Worm (Caenorhabditis elegans) whole organism, young adult: ENCODE data around the gene pdi-1.

Source experiments
- D2030.7 ChIP-seq: fragments of 200-800 bp; sonication (Bioruptor generic); IDR thresholded peaks from 2 replicates; pipeline ENCODE4 v1.3.6; 2022; ENCODE audit warnings: missing genetic modification reagents, missing genetic modification characterization, missing compliant biosample characterization
- F23B12.7 ChIP-seq: sonication (generic microtip); optimal IDR thresholded peaks from 2 replicates; lab custom pipeline; 2017; ENCODE audit warnings: missing genetic modification characterization, mild to moderate bottlenecking, missing compliant biosample characterization, antibody characterized with exemption, moderate library complexity; ENCODE audit not compliant: insufficient read depth
- akir-1 ChIP-seq: fragments of 200-800 bp; sonication (Bioruptor generic); optimal IDR thresholded peaks from 2 replicates; lab custom pipeline; 2018; ENCODE audit warnings: mild to moderate bottlenecking, missing genetic modification characterization, moderate library complexity, missing compliant biosample characterization
- aptf-3 ChIP-seq: fragments of 200-800 bp; sonication (Bioruptor generic); IDR thresholded peaks from 2 replicates; pipeline ENCODE4 v1.3.6; 2022; ENCODE audit warnings: missing genetic modification characterization, missing compliant biosample characterization
- cebp-1 ChIP-seq, 2 experiments: fragments of 200-800 bp in 1 of 2; sonication (Bioruptor generic) in 1 of 2; sonication (generic microtip) in 1 of 2; IDR thresholded peaks in 1 of 2; optimal IDR thresholded peaks in 1 of 2; 2 replicates each; pipeline versions ENCODE4 v1.3.6 to Lab custom; 2017 to 2022; ENCODE audit warnings: missing compliant biosample characterization in 2 of 2, missing genetic modification characterization in 2 of 2, mild to moderate bottlenecking in 1 of 2, missing genetic modification reagents in 1 of 2, moderate library complexity in 1 of 2
- chd-7 ChIP-seq: sonication (generic microtip); optimal IDR thresholded peaks from 2 replicates; lab custom pipeline; 2016; ENCODE audit warnings: mild to moderate bottlenecking, missing genetic modification characterization, moderate library complexity, missing compliant biosample characterization
- die-1 ChIP-seq: sonication (generic microtip); optimal IDR thresholded peaks from 2 replicates; lab custom pipeline; 2016; ENCODE audit warnings: missing genotype, mild to moderate bottlenecking, missing genetic modification characterization, missing compliant biosample characterization
- dox-1 ChIP-seq: fragments of 200-800 bp; sonication (Bioruptor generic); IDR thresholded peaks from 2 replicates; pipeline ENCODE4 v1.3.6; 2022; ENCODE audit warnings: missing genetic modification reagents, missing genetic modification characterization, missing compliant biosample characterization
- dpl-1 ChIP-seq: fragments of 150-350 bp; optimal IDR thresholded peaks from 2 replicates; lab custom pipeline; 2014; ENCODE audit warnings: missing biosample characterization, missing genetic modification reagents, missing genetic modification characterization
- efl-1 ChIP-seq: fragments of 150-350 bp; optimal IDR thresholded peaks from 2 replicates; lab custom pipeline; 2014; ENCODE audit warnings: missing biosample characterization, missing genetic modification reagents, missing genetic modification characterization
- ets-4 ChIP-seq: fragments of 200-800 bp; sonication (Bioruptor generic); optimal IDR thresholded peaks from 2 replicates; lab custom pipeline; 2018; ENCODE audit warnings: mild to moderate bottlenecking, missing genetic modification characterization, missing compliant biosample characterization
- gei-17 ChIP-seq: fragments of 200-800 bp; sonication (Bioruptor generic); optimal IDR thresholded peaks from 2 replicates; lab custom pipeline; 2018; ENCODE audit warnings: mild to moderate bottlenecking, missing genetic modification characterization, missing compliant biosample characterization
- him-1 ChIP-seq: sonication (generic microtip); optimal IDR thresholded peaks from 2 replicates; lab custom pipeline; 2016; ENCODE audit warnings: missing genotype, missing genetic modification reagents, missing genetic modification characterization, missing compliant biosample characterization
- hlh-12 ChIP-seq: sonication (generic microtip); optimal IDR thresholded peaks from 2 replicates; lab custom pipeline; 2016; ENCODE audit warnings: missing genetic modification characterization, missing compliant biosample characterization
- hmg-20 ChIP-seq: fragments of 200-800 bp; sonication (Bioruptor generic); IDR thresholded peaks from 2 replicates; pipeline ENCODE4 v1.3.6; 2022; ENCODE audit warnings: missing genetic modification reagents, missing genetic modification characterization, missing compliant biosample characterization
- hsf-1 ChIP-seq: fragments of 200-800 bp; sonication (Bioruptor generic); IDR thresholded peaks from 2 replicates; pipeline ENCODE4 v1.3.6; 2022; ENCODE audit warnings: missing genetic modification reagents, missing genetic modification characterization, missing compliant biosample characterization
- madf-6 ChIP-seq: fragments of 200-800 bp; sonication (Bioruptor generic); IDR thresholded peaks from 2 replicates; pipeline ENCODE4 v1.3.6; 2022; ENCODE audit warnings: missing genetic modification reagents, missing genetic modification characterization, missing compliant biosample characterization
- madf-8 ChIP-seq: fragments of 200-800 bp; sonication (Bioruptor generic); conservative IDR thresholded peaks from 2 replicates; pipeline ENCODE4 v1.3.6; 2022; ENCODE audit warnings: missing genetic modification reagents, missing genetic modification characterization, missing compliant biosample characterization
- mcd-1 ChIP-seq: fragments of 200-800 bp; sonication (Bioruptor generic); IDR thresholded peaks from 2 replicates; pipeline ENCODE4 v1.3.6; 2022; ENCODE audit warnings: missing genetic modification reagents, missing genetic modification characterization, missing compliant biosample characterization
- nhr-179 ChIP-seq: sonication (generic microtip); optimal IDR thresholded peaks from 2 replicates; lab custom pipeline; 2016; ENCODE audit warnings: mild to moderate bottlenecking, missing genetic modification characterization, missing compliant biosample characterization
- nhr-80 ChIP-seq: sonication (generic microtip); optimal IDR thresholded peaks from 2 replicates; lab custom pipeline; 2016; ENCODE audit warnings: missing genetic modification characterization, missing compliant biosample characterization
- pha-4 ChIP-seq: fragments of 150-350 bp; sonication (generic microtip); optimal IDR thresholded peaks from 2 replicates; lab custom pipeline; 2014; ENCODE audit warnings: missing biosample characterization, missing genetic modification reagents, missing genetic modification characterization
- unc-130 ChIP-seq: sonication (generic microtip); optimal IDR thresholded peaks from 2 replicates; lab custom pipeline; 2016; ENCODE audit warnings: missing genetic modification reagents, missing genetic modification characterization, missing compliant biosample characterization
- ztf-26 ChIP-seq: sonication (generic microtip); optimal IDR thresholded peaks from 2 replicates; lab custom pipeline; 2017; ENCODE audit warnings: missing genetic modification characterization, missing compliant biosample characterization

pdi-1 gene

ce11 chrIII:3650677-3651315 is 50.5 kb downstream of the pdi-1 start, which contains the start of the genes madf-8 and gsr-1 (continued):
- no peak for TF ChIP-seq die-1 (tag; lab: Kevin White, UChicago)
- no peak for TF ChIP-seq ets-4
- no peak for TF ChIP-seq chd-7 (tag; lab: Kevin White, UChicago)
- TF ChIP-seq madf-8 (GFP tag; lab: Robert Waterston, UW) = 0 out of 2 replicates have a peak, but pooled peaks have one; percentile 21
- TF ChIP-seq cebp-1 (GFP tag; IDR thresholded peaks at IDR 0.05; lab: Robert Waterston, UW) = no peak
- peak; percentile 14 for TF ChIP-seq cebp-1 (tag; optimal IDR thresholded peaks at IDR 0.05; lab: Kevin White, UChicago)
- TF ChIP-seq him-1 = peak; percentile 8
- no peak for TF ChIP-seq unc-130
- peak; percentile 27; the same call in 1 of the 2 replicates for TF ChIP-seq mcd-1
- peak; percentile 45; the same call in 1 of the 2 replicates for TF ChIP-seq dox-1 (GFP tag; lab: Robert Waterston, UW)
- peak; percentile 36 for TF ChIP-seq dpl-1 (GFP tag; lab: Kevin White, UChicago)
- no peak for TF ChIP-seq akir-1 (GFP tag; lab: Kevin White, UChicago)
- no peak for TF ChIP-seq aptf-3
- no peak for TF ChIP-seq nhr-179 (tag; lab: Kevin White, UChicago)
- peak; percentile 39; the same call in 1 of the 2 replicates for TF ChIP-seq D2030.7
- no peak for TF ChIP-seq hmg-20 (GFP tag; lab: Robert Waterston, UW)
- TF ChIP-seq pha-4 (tag; lab: Kevin White, UChicago) = no peak
- no peak for TF ChIP-seq hlh-12
- TF ChIP-seq efl-1 = peak; percentile 55
- TF ChIP-seq madf-6 (GFP tag; lab: Robert Waterston, UW) = peak; percentile 70
- no peak for TF ChIP-seq gei-17 (GFP tag; lab: Kevin White, UChicago)

ce11 chrIII:3650266-3650665 is 51.0 kb downstream of the pdi-1 start:
- TF ChIP-seq ztf-26 (peak; percentile 11), cebp-1 (GFP tag; IDR thresholded peaks at IDR 0.05; lab: Robert Waterston, UW) (no peak), cebp-1 (tag; optimal IDR thresholded peaks at IDR 0.05; lab: Kevin White, UChicago) (no peak), nhr-80 (peak; percentile 26), hsf-1 (GFP tag; lab: Robert Waterston, UW) (peak; percentile 49; the same call in 1 of the 2 replicates), F23B12.7 (tag; lab: Kevin White, UChicago) (no peak)
